Worm (Caenorhabditis elegans) whole organism, L4/young adult: ENCODE measurements around the gene Y47D7A.19.

Source experiments
- dao-5 ChIP-seq: sonication (generic microtip); optimal IDR thresholded peaks from 2 replicates; lab custom pipeline; 2016; ENCODE audit warnings: missing genotype, missing genetic modification characterization, moderate library complexity, missing compliant biosample characterization
- him-1 ChIP-seq: sonication (generic microtip); optimal IDR thresholded peaks from 2 replicates; lab custom pipeline; 2016; ENCODE audit warnings: missing genotype, missing genetic modification reagents, missing genetic modification characterization, missing compliant biosample characterization

DNA sequence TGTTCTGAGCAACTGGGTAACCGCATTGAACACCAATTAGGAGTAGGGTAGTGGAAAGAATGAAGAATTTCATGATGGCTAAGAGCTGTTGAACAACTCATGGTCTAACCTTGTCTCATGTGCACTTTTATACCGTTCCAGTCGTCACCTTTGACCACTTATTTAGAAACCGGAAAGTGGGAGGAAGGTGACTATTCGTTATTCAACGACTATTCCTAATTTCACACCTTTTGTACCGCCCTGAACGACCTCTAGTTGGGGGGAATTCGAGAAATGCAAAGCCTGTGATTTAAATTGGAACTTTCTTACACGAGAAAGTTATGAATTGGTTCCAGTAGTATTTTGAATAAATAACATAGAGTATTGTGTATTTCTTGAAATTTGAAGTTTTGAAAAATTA, 5.4 kb downstream of the Y47D7A.19 start, which contains the start of gene Y47D7A.12:
- no peak for TF ChIP-seq dao-5 (tag; lab: Kevin White, UChicago)
- TF ChIP-seq him-1 (tag; lab: Kevin White, UChicago), result no peak
